Fruit fly (Drosophila melanogaster) whole organism, pupa: ENCODE results near the gene CG6931.

Source experiments
- CG10348 ChIP-seq: fragments of 200-800 bp; sonication (Bioruptor generic); IDR thresholded peaks from 2 replicates; pipeline ENCODE4 v1.3.6; 2022; ENCODE audit warnings: missing biosample characterization, missing genetic modification characterization
- CG13204 ChIP-seq: fragments of 200-800 bp; sonication (Bioruptor generic); optimal IDR thresholded peaks from 2 replicates; lab custom pipeline; 2018; ENCODE audit warnings: missing biosample characterization, mild to moderate bottlenecking, missing genetic modification characterization, moderate library complexity
- CG15710 ChIP-seq: fragments of 200-800 bp; sonication (Bioruptor generic); optimal IDR thresholded peaks from 2 replicates; lab custom pipeline; 2018; ENCODE audit warnings: missing biosample characterization, mild to moderate bottlenecking, missing genetic modification characterization, moderate library complexity
- CG32121 ChIP-seq: fragments of 200-800 bp; sonication (Bioruptor generic); IDR thresholded peaks from 2 replicates; pipeline ENCODE4 v1.3.6; 2022; ENCODE audit warnings: missing biosample characterization, missing genetic modification characterization
- CG34367 ChIP-seq: fragments of 200-800 bp; sonication (Bioruptor generic); optimal IDR thresholded peaks from 2 replicates; lab custom pipeline; 2018; ENCODE audit warnings: missing biosample characterization, mild to moderate bottlenecking, missing genetic modification characterization
- CG8159 ChIP-seq: fragments of 200-800 bp; sonication (Bioruptor generic); optimal IDR thresholded peaks from 3 replicates; lab custom pipeline; 2018; ENCODE audit warnings: missing biosample characterization, mild to moderate bottlenecking, missing genetic modification characterization, moderate library complexity
- EcR ChIP-seq: fragments of 200-800 bp; sonication (Bioruptor generic); optimal IDR thresholded peaks from 3 replicates; lab custom pipeline; 2019; ENCODE audit warnings: missing biosample characterization, missing genetic modification characterization, mild to moderate bottlenecking, moderate library complexity, missing genetic modification reagents
- fd96Ca ChIP-seq: fragments of 200-800 bp; sonication (Bioruptor generic); IDR thresholded peaks from 3 replicates; pipeline ENCODE4 v1.3.6; 2022; ENCODE audit warnings: missing biosample characterization, missing genetic modification characterization
- gl ChIP-seq: fragments of 200-800 bp; sonication (Bioruptor generic); optimal IDR thresholded peaks from 2 replicates; lab custom pipeline; 2018; ENCODE audit warnings: missing biosample characterization, mild to moderate bottlenecking, missing genetic modification characterization

dm6 chr3L:11972879-11973278 lies 17.7 kb upstream of the CG6931 start, which contains the start of gene Muc68E:
- TF ChIP-seq CG32121 (GFP tag; lab: Robert Waterston, UW) (no peak), CG13204 (no peak), EcR (GFP tag; lab: Kevin White, UChicago) (no peak), fd96Ca (GFP tag; lab: Robert Waterston, UW) (no peak), CG34367 (tag; lab: Kevin White, UChicago) (no peak), CG10348 (GFP tag; lab: Robert Waterston, UW) (no peak), CG8159 (tag; lab: Kevin White, UChicago) (no peak), gl (tag; lab: Kevin White, UChicago) (no peak), CG15710 (tag; lab: Kevin White, UChicago) (no peak)
